Worm (Caenorhabditis elegans): ENCODE results near the gene ddo-1.
A peak's percentile ranks its signal among the peaks of the same experiment; 100 is the strongest.

ddo-1 gene

ce11 chrV:17755592-17755991, 21.4 kb downstream of the ddo-1 start, which contains the start of gene pgp-9:
Gene pgp-9, plus strand, starts transcription at chrV:17755892.
- TF ChIP-seq zag-1 (tag; optimal IDR thresholded peaks at IDR 0.05) (no peak), jun-1 (tag; optimal IDR thresholded peaks at IDR 0.05) (no peak), pqm-1 (tag; optimal IDR thresholded peaks at IDR 0.05) (no peak), nhr-28 (tag; optimal IDR thresholded peaks at IDR 0.05) (no peak)

ce11 chrV:17754999-17755398, 22.0 kb downstream of the ddo-1 start:
- TF ChIP-seq eor-1 (tag; optimal IDR thresholded peaks at IDR 0.05) (no peak), pqm-1 (tag; optimal IDR thresholded peaks at IDR 0.05) (peak; percentile 78), pha-4 (tag; optimal IDR thresholded peaks at IDR 0.05) (peak; percentile 31), elt-2 (tag; optimal IDR thresholded peaks at IDR 0.05) (peak; percentile 82), zag-1 (tag; optimal IDR thresholded peaks at IDR 0.05) (no peak)

ce11 chrV:17752340-17752739, 24.7 kb downstream of the ddo-1 start:
- TF ChIP-seq elt-2 (tag; optimal IDR thresholded peaks at IDR 0.05) (peak; percentile 90), pha-4 (tag; optimal IDR thresholded peaks at IDR 0.05) (peak; percentile 46), pqm-1 (tag; optimal IDR thresholded peaks at IDR 0.05) (peak; percentile 67), egl-27 (tag; optimal IDR thresholded peaks at IDR 0.05) (no peak)

ce11 chrV:17749181-17749580, 27.8 kb downstream of the ddo-1 start, which contains the start of gene R12G8.1:
Gene R12G8.1, minus strand, starts transcription at chrV:17749243.
- TF ChIP-seq eor-1 (tag; optimal IDR thresholded peaks at IDR 0.05) (no peak), unc-39 (tag; optimal IDR thresholded peaks at IDR 0.05) (no peak), fkh-10 (GFP tag; optimal IDR thresholded peaks at IDR 0.05) (peak; percentile 79), fos-1 (tag; optimal IDR thresholded peaks at IDR 0.05) (no peak)

ce11 chrV:17746959-17747358, 30.1 kb downstream of the ddo-1 start, which contains the start of gene twk-36:
Gene twk-36, minus strand, starts transcription at chrV:17747059.
- TF ChIP-seq skn-1 (tag; optimal IDR thresholded peaks at IDR 0.05) (no peak), pha-4 (tag; optimal IDR thresholded peaks at IDR 0.05) (no peak), lsy-12 (tag; optimal IDR thresholded peaks at IDR 0.05) (no peak), mml-1 (tag; optimal IDR thresholded peaks at IDR 0.05) (no peak), ama-1 (optimal IDR thresholded peaks at IDR 0.05) (no peak), ceh-16 (tag; optimal IDR thresholded peaks at IDR 0.05) (no peak), nhr-25 (tag; optimal IDR thresholded peaks at IDR 0.05) (no peak)

- TF ChIP-seq ceh-16 (tag; optimal IDR thresholded peaks at IDR 0.05) (no peak), nhr-237 (tag; optimal IDR thresholded peaks at IDR 0.05) (no peak), nhr-77 (tag; optimal IDR thresholded peaks at IDR 0.05) (no peak), snpc-4 (tag; optimal IDR thresholded peaks at IDR 0.05) (no peak), elt-3 (tag; optimal IDR thresholded peaks at IDR 0.05) (no peak), lsy-12 (tag; optimal IDR thresholded peaks at IDR 0.05) (no peak), nhr-28 (tag; optimal IDR thresholded peaks at IDR 0.05) (no peak)
Observed at ce11 chrV:17743802-17744201, 33.2 kb downstream of the ddo-1 start.

ce11 chrV:17739801-17740200, 37.2 kb downstream of the ddo-1 start, which contains the start of gene cutl-4:
Gene cutl-4, minus strand, starts transcription at chrV:17739901.
- no peak for TF ChIP-seq lsy-12 (tag; optimal IDR thresholded peaks at IDR 0.05)
- no peak for TF ChIP-seq pqm-1 (tag; optimal IDR thresholded peaks at IDR 0.05)
- no peak for TF ChIP-seq nhr-237 (tag; optimal IDR thresholded peaks at IDR 0.05)
- TF ChIP-seq fkh-2 (tag; optimal IDR thresholded peaks at IDR 0.05): no peak
- no peak for TF ChIP-seq snpc-4 (tag; optimal IDR thresholded peaks at IDR 0.05)
- no peak for TF ChIP-seq nhr-67 (tag; optimal IDR thresholded peaks at IDR 0.05)
- no peak for TF ChIP-seq elt-1 (tag; optimal IDR thresholded peaks at IDR 0.05)
- no peak for TF ChIP-seq unc-62 (GFP tag; optimal IDR thresholded peaks at IDR 0.05)
- no peak for TF ChIP-seq mml-1 (tag; optimal IDR thresholded peaks at IDR 0.05)
- TF ChIP-seq eor-1 (tag; optimal IDR thresholded peaks at IDR 0.05): no peak
- TF ChIP-seq nhr-25 (tag; optimal IDR thresholded peaks at IDR 0.05): no peak
- TF ChIP-seq ztf-4 (tag; optimal IDR thresholded peaks at IDR 0.05): no peak
- TF ChIP-seq egl-27 (tag; optimal IDR thresholded peaks at IDR 0.05): no peak

- TF ChIP-seq skn-1 (tag; optimal IDR thresholded peaks at IDR 0.05) (no peak), hmg-11 (tag; optimal IDR thresholded peaks at IDR 0.05) (no peak), mml-1 (tag; optimal IDR thresholded peaks at IDR 0.05) (no peak), nhr-67 (tag; optimal IDR thresholded peaks at IDR 0.05) (no peak), nhr-12 (tag; optimal IDR thresholded peaks at IDR 0.05) (no peak), ceh-9 (tag; optimal IDR thresholded peaks at IDR 0.05) (no peak), pha-4 (tag; optimal IDR thresholded peaks at IDR 0.05) (no peak), sea-2 (GFP tag; optimal IDR thresholded peaks at IDR 0.05) (no peak)
Observed at ce11 chrV:17732516-17732915, 44.5 kb downstream of the ddo-1 start, which contains the start of gene twk-42. Gene twk-42, minus strand, starts transcription at chrV:17732616.

Data from whole organism, L3 larva.